Fruit fly (Drosophila melanogaster): Measurements from ENCODE around the gene CG18577.

The CG18577 gene

DNA sequence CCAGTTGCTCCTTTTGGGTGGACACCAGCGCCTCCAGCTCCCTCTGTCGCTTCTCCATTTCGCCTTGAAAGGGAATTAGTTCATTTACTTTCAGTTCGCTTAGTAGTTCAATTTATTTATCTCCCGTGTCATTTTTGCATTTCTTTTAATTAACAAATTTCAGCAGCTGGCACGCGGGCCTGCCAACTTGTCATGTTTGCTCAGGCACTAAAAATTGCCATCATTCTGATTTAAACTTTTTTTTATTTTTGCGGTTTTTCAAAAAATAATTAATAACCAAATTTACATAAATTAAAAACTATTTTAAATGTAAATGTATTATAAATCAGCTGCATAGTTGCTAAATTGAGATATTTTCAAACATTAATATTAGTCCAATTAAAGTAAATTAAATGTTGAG is 34.5 kb downstream of the CG18577 start, which contains the start of gene GCC88:
TSS of gene GCC88 (minus strand) at position 209 of the 400 bp plus-strand sequence.
- TF ChIP-seq CG8159 (tag; optimal IDR thresholded peaks at IDR 0.05): no peak
- TF ChIP-seq fd96Ca (GFP tag; IDR thresholded peaks at IDR 0.05): no peak
- no peak for TF ChIP-seq Pif1A (GFP tag; optimal IDR thresholded peaks at IDR 0.05)
- no peak for TF ChIP-seq CG34367 (tag; optimal IDR thresholded peaks at IDR 0.05)
- TF ChIP-seq CG32121 (GFP tag; IDR thresholded peaks at IDR 0.05): no peak
- TF ChIP-seq Ets98B (GFP tag; IDR thresholded peaks at IDR 0.05): no peak
- TF ChIP-seq CG12605 (GFP tag; IDR thresholded peaks at IDR 0.05): no peak
- TF ChIP-seq CG4496 (GFP tag; IDR thresholded peaks at IDR 0.05): no peak
- TF ChIP-seq CG17806 (tag; optimal IDR thresholded peaks at IDR 0.05): no peak
- no peak for TF ChIP-seq CG15710 (tag; optimal IDR thresholded peaks at IDR 0.05)
- TF ChIP-seq EcR (GFP tag; optimal IDR thresholded peaks at IDR 0.05): no peak
- TF ChIP-seq CG10348 (GFP tag; IDR thresholded peaks at IDR 0.05): no peak

- no peak for TF ChIP-seq CG4496 (GFP tag; IDR thresholded peaks at IDR 0.05)
- no peak for TF ChIP-seq fd96Ca (GFP tag; IDR thresholded peaks at IDR 0.05)
- TF ChIP-seq D1 (tag; optimal IDR thresholded peaks at IDR 0.05): no peak
- no peak for TF ChIP-seq gl (tag; optimal IDR thresholded peaks at IDR 0.05)
Observed at dm6 chr3R:11231037-11231436, 35.1 kb downstream of the CG18577 start.

DNA sequence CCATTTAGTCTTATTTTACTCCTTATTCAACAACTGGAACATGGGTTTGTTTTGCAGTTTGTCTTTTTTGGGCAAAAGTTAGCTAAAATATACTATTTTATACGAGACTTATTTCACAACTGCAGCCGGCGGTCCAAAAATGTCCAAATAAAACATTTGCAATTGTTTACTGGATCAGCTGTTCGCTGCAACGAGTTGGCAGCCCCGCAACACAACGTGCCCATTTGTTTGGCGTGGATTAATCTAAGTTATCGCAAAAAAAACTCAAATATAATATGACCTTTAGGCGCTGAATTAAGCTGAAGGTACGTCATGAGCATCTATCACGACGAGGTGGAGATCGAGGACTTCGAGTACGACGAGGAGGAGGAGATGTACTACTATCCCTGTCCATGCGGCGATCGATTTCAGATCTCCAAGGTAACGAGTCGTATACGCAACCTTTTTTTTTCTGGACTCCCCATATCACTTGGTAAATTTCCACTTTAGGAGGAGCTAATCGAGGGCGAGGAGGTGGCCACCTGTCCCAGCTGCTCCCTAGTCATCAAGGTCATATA is 35.9 kb downstream of the CG18577 start, which contains the start of the genes CG17187 and Dph3:
TSS of gene CG17187 (minus strand) at position 175 of the 557 bp plus-strand sequence.
TSS of gene Dph3 (plus strand) at position 208 of the 557 bp plus-strand sequence.
- TF ChIP-seq D1 (tag; optimal IDR thresholded peaks at IDR 0.05) (no peak), CG12605 (GFP tag; IDR thresholded peaks at IDR 0.05) (no peak), CG32121 (GFP tag; IDR thresholded peaks at IDR 0.05) (no peak), Pif1B (GFP tag; optimal IDR thresholded peaks at IDR 0.05) (no peak), CG4496 (GFP tag; IDR thresholded peaks at IDR 0.05) (no peak), rn (GFP tag; IDR thresholded peaks at IDR 0.05) (no peak), gl (tag; optimal IDR thresholded peaks at IDR 0.05) (no peak), EcR (GFP tag; optimal IDR thresholded peaks at IDR 0.05) (no peak), CG15710 (tag; optimal IDR thresholded peaks at IDR 0.05) (no peak), CG9948 (tag; optimal IDR thresholded peaks at IDR 0.05) (no peak), CG13204 (GFP tag; optimal IDR thresholded peaks at IDR 0.05) (no peak), CG8301 (tag; optimal IDR thresholded peaks at IDR 0.05) (no peak), CG14655 (GFP tag; optimal IDR thresholded peaks at IDR 0.05) (no peak), Pif1A (GFP tag; optimal IDR thresholded peaks at IDR 0.05) (no peak), CG8159 (tag; optimal IDR thresholded peaks at IDR 0.05) (no peak), Ets98B (GFP tag; IDR thresholded peaks at IDR 0.05) (no peak), fd96Ca (GFP tag; IDR thresholded peaks at IDR 0.05) (no peak), CG17806 (tag; optimal IDR thresholded peaks at IDR 0.05) (no peak), CG10348 (GFP tag; IDR thresholded peaks at IDR 0.05) (no peak), Snoo (tag; optimal IDR thresholded peaks at IDR 0.05) (no peak)

- TF ChIP-seq rn (GFP tag; IDR thresholded peaks at IDR 0.05): no peak
- peak; percentile 88 for TF ChIP-seq EcR (GFP tag; optimal IDR thresholded peaks at IDR 0.05)
Observed at dm6 chr3R:11234918-11235371, 39.1 kb downstream of the CG18577 start, which contains the start of the genes Arfip and CG17721. Gene Arfip (minus strand): TSS chr3R:11235013. Gene CG17721 (plus strand): TSS chr3R:11235140.

dm6 chr3R:11236041-11236440 is 40.1 kb downstream of the CG18577 start, which contains the start of gene CG31441:
Gene CG31441 (plus strand): TSS chr3R:11236286.
- TF ChIP-seq CG9948 (tag; optimal IDR thresholded peaks at IDR 0.05) (no peak), Pif1B (GFP tag; optimal IDR thresholded peaks at IDR 0.05) (no peak), D1 (tag; optimal IDR thresholded peaks at IDR 0.05) (no peak), CG34367 (tag; optimal IDR thresholded peaks at IDR 0.05) (no peak), EcR (GFP tag; optimal IDR thresholded peaks at IDR 0.05) (no peak), CG10348 (GFP tag; IDR thresholded peaks at IDR 0.05) (no peak)

dm6 chr3R:11237598-11237997 is 41.7 kb downstream of the CG18577 start, which contains the start of gene CG31388:
Gene CG31388 (plus strand): TSS chr3R:11237815.
- no peak for TF ChIP-seq EcR (GFP tag; optimal IDR thresholded peaks at IDR 0.05)
- no peak for TF ChIP-seq D1 (tag; optimal IDR thresholded peaks at IDR 0.05)
- no peak for TF ChIP-seq CG13204 (GFP tag; optimal IDR thresholded peaks at IDR 0.05)
- TF ChIP-seq CG32121 (GFP tag; IDR thresholded peaks at IDR 0.05): no peak
- no peak for TF ChIP-seq CG4496 (GFP tag; IDR thresholded peaks at IDR 0.05)
- no peak for TF ChIP-seq Ets98B (GFP tag; IDR thresholded peaks at IDR 0.05)

- no peak for TF ChIP-seq rn (GFP tag; IDR thresholded peaks at IDR 0.05)
- no peak for TF ChIP-seq CG17806 (tag; optimal IDR thresholded peaks at IDR 0.05)
- TF ChIP-seq CG8301 (tag; optimal IDR thresholded peaks at IDR 0.05): no peak
- TF ChIP-seq Ets98B (GFP tag; IDR thresholded peaks at IDR 0.05): no peak
- TF ChIP-seq fd96Ca (GFP tag; IDR thresholded peaks at IDR 0.05): no peak
- TF ChIP-seq CG32121 (GFP tag; IDR thresholded peaks at IDR 0.05): no peak
- no peak for TF ChIP-seq gl (tag; optimal IDR thresholded peaks at IDR 0.05)
- TF ChIP-seq CG12605 (GFP tag; IDR thresholded peaks at IDR 0.05): no peak
Observed at dm6 chr3R:11240891-11241290, 45.0 kb downstream of the CG18577 start, which contains the start of the genes scpr-B and scpr-A. Gene scpr-B (minus strand): TSS chr3R:11240991. Gene scpr-A (plus strand): TSS chr3R:11241183.

Data from whole organism, pupa.